Worm (Caenorhabditis elegans): Measurements from ENCODE around the gene toe-1.

The toe-1 gene

DNA sequence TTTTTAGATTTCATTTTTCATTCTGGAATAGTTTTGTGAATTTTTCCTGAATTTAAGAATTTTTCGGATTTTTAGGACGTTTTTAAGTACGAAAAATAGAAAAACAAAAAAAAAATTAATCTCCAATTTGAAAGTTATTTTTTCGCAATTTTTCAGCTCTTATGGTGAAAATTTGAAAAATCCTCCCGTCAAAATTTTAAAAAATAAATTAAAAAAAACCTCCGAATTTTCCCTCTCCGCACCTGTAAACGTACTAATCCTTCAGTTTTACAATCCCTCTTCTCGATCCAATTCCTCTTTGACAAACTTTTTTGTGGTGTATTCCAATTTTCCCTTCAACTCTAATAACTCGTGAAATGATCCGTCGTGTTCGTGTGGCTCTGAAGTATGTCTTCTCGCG is 46.8 kb upstream of the toe-1 start, which contains the start of gene B0286.1:
Gene B0286.1, plus strand, starts transcription at position 301 of the 400 bp plus-strand sequence.
- TF ChIP-seq snpc-4 (tag; optimal IDR thresholded peaks at IDR 0.05) (no peak), elt-3 (tag; optimal IDR thresholded peaks at IDR 0.05) (no peak)

DNA sequence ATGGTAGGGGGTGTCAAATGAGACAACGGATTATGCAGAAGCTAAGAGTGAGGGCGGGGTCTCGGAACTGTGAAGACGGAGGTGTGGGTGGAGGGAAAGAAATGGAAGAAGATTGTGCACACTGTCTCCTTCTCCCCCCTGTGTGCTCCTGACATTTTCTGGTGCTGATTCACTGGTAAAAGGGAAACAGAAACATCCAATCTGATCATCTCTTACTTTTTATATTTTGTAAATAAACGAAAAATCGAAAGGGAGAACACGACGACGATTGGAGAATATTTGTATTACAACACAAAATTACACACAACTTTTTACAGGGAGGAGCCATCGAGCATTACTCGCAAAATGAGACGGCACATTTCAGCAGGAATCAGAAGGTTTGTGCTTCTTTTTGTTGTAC is 41.7 kb upstream of the toe-1 start, which contains the start of gene fkh-6:
Gene fkh-6, minus strand, starts transcription at position 101 of the 400 bp plus-strand sequence.
- TF ChIP-seq nhr-11 (tag; optimal IDR thresholded peaks at IDR 0.05) (no peak), ama-1 (optimal IDR thresholded peaks at IDR 0.05) (no peak), elt-1 (tag; optimal IDR thresholded peaks at IDR 0.05) (no peak), tbx-2 (tag; optimal IDR thresholded peaks at IDR 0.05) (no peak), zag-1 (tag; optimal IDR thresholded peaks at IDR 0.05) (no peak), ztf-4 (tag; optimal IDR thresholded peaks at IDR 0.05) (no peak), sea-2 (GFP tag; optimal IDR thresholded peaks at IDR 0.05) (no peak), nhr-23 (tag; optimal IDR thresholded peaks at IDR 0.05) (no peak)

DNA sequence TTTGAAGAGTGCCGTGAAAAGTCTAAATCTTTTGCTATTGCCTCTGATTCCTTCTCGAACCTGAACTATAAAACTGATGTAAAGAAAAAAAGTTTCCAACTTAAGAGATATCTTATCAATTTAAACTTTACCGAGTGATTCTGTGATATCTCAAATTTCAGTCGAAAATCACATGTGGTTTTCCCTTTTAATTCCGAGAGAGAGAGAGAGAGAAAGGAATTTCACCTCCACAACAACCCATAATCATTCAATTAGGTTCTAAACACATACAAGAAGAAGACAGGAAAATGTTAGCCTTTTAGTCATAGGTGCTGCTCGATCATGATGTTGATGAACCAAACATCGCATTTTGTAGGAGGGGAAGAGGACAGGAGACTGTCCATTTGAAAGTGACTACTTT is 33.9 kb upstream of the toe-1 start:
- no peak for TF ChIP-seq R02D3.7 (tag; optimal IDR thresholded peaks at IDR 0.05)
- TF ChIP-seq nhr-237 (tag; optimal IDR thresholded peaks at IDR 0.05) = no peak
- no peak for TF ChIP-seq ceh-16 (tag; optimal IDR thresholded peaks at IDR 0.05)
- no peak for TF ChIP-seq ceh-28 (tag; optimal IDR thresholded peaks at IDR 0.05)
- no peak for TF ChIP-seq fos-1 (tag; optimal IDR thresholded peaks at IDR 0.05)
- TF ChIP-seq eor-1 (tag; optimal IDR thresholded peaks at IDR 0.05) = no peak
- no peak for TF ChIP-seq ama-1 (optimal IDR thresholded peaks at IDR 0.05)
- TF ChIP-seq ztf-4 (tag; optimal IDR thresholded peaks at IDR 0.05) = no peak
- no peak for TF ChIP-seq nhr-67 (tag; optimal IDR thresholded peaks at IDR 0.05)
- no peak for TF ChIP-seq pqm-1 (tag; optimal IDR thresholded peaks at IDR 0.05)
- TF ChIP-seq skn-1 (tag; optimal IDR thresholded peaks at IDR 0.05) = no peak
- no peak for TF ChIP-seq nhr-28 (tag; optimal IDR thresholded peaks at IDR 0.05)
- TF ChIP-seq hmg-11 (tag; optimal IDR thresholded peaks at IDR 0.05) = no peak
- no peak for TF ChIP-seq fkh-2 (tag; optimal IDR thresholded peaks at IDR 0.05)
- TF ChIP-seq nhr-77 (tag; optimal IDR thresholded peaks at IDR 0.05) = no peak
- no peak for TF ChIP-seq egl-27 (tag; optimal IDR thresholded peaks at IDR 0.05)

DNA sequence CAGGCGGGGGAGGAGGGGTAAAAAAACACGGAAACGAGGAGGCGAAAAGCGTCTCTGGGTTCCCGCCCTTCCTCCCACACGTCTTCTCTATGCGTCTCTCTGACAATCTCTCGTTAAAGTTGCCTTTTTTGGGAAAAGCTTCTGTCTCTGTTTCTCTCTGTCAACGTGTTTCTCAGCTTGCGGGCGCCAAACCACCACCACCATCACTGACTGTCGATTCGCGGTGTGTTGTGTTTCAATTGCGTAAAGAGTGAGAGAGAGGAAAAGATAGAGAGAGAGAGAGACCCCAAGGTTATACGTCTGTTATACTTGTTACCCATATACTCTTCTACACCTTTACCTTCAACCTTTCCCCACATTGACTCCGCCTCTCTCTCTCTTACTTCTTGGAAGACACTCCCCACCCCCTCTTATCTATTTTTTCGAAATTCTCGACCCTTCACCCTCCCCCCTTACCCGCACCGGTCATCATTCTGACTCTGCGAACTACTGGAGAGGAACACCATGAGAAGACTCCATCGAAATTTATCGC is 32.4 kb upstream of the toe-1 start, which contains the start of gene mlt-7:
Gene mlt-7, plus strand, starts transcription at position 482 of the 532 bp plus-strand sequence.
- TF ChIP-seq eor-1 (tag; optimal IDR thresholded peaks at IDR 0.05) (no peak), nhr-25 (tag; optimal IDR thresholded peaks at IDR 0.05) (peak; percentile 91), nhr-23 (tag; optimal IDR thresholded peaks at IDR 0.05) (peak; percentile 16), elt-1 (tag; optimal IDR thresholded peaks at IDR 0.05) (peak; percentile 15), nhr-76 (tag; optimal IDR thresholded peaks at IDR 0.05) (no peak), nfya-1 (tag; optimal IDR thresholded peaks at IDR 0.05; ENCODE audit: insufficient read depth) (no peak)

DNA sequence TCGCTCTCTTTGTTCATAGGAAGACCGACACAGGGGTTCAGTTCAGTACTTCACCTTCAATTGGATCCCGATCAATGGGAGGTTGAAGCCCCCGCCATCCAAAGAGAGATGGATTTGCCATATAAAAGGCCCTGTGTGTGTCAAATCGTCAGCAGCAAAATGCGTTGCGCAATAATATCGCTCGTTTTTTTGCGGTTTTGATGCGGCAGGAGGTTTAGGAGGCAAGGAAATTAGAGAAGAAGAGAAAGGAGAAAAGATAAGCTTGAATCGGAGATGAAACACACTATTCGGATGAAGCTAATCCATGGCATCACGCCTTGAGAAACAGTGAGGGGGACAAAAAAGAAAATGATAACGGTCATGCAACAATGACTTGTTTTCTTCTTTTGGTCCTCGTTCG is 30.5 kb upstream of the toe-1 start:
- no peak for TF ChIP-seq ama-1 (optimal IDR thresholded peaks at IDR 0.05)
- no peak for TF ChIP-seq hmg-11 (tag; optimal IDR thresholded peaks at IDR 0.05)
- no peak for TF ChIP-seq elt-1 (tag; optimal IDR thresholded peaks at IDR 0.05)
- no peak for TF ChIP-seq nhr-23 (tag; optimal IDR thresholded peaks at IDR 0.05)
- TF ChIP-seq ZK546.5 (tag; optimal IDR thresholded peaks at IDR 0.05) = no peak
- TF ChIP-seq nhr-25 (tag; optimal IDR thresholded peaks at IDR 0.05) = no peak
- no peak for TF ChIP-seq nhr-237 (tag; optimal IDR thresholded peaks at IDR 0.05)
- TF ChIP-seq lin-15B (tag; optimal IDR thresholded peaks at IDR 0.05) = no peak
- no peak for TF ChIP-seq ceh-82 (tag; optimal IDR thresholded peaks at IDR 0.05)
- no peak for TF ChIP-seq nhr-28 (tag; optimal IDR thresholded peaks at IDR 0.05)
- TF ChIP-seq nhr-12 (tag; optimal IDR thresholded peaks at IDR 0.05) = no peak
- no peak for TF ChIP-seq lin-39 (tag; optimal IDR thresholded peaks at IDR 0.05)

DNA sequence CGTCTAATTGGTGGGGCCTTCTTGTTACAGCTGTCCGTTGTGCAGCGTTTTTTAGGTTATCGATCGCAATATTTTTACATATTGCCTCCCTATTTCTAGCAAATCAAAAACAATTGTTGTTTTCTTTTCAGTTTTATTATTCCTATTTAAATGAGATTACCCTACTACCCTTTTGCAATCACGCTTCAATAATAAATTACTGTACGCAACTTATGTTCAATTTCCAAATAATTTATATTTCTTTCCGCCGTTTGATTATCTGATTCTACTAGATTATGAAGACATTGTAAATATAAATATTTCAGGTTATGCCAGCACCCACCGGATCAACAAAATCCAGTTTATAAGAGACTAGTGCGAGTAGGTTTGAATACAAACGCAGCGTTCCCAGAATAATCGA is 19.6 kb upstream of the toe-1 start, which contains the start of gene ZK430.5:
Gene ZK430.5, plus strand, starts transcription at position 301 of the 400 bp plus-strand sequence.
- TF ChIP-seq fos-1 (tag; optimal IDR thresholded peaks at IDR 0.05) (no peak), ZK546.5 (tag; optimal IDR thresholded peaks at IDR 0.05) (no peak), ceh-16 (tag; optimal IDR thresholded peaks at IDR 0.05) (no peak), elt-2 (tag; optimal IDR thresholded peaks at IDR 0.05) (no peak)

All from whole organism, L3 larva.